Fruit fly (Drosophila melanogaster) whole organism, embryonic: Measurements from ENCODE around the gene CG43339.

ENCODE experiments used
- Awh ChIP-seq: fragments of 200-800 bp; sonication (Bioruptor generic); IDR thresholded peaks from 2 replicates; pipeline ENCODE4, ENCODE4 v1.3.6; 2022; ENCODE audit warnings: missing biosample characterization, missing genetic modification characterization
- CG1233 ChIP-seq: fragments of 200-800 bp; sonication (Bioruptor generic); optimal IDR thresholded peaks from 4 replicates; lab custom pipeline; 2018; ENCODE audit warnings: missing biosample characterization, mild to moderate bottlenecking, missing genetic modification characterization
- CG12744 ChIP-seq: fragments of 200-800 bp; sonication (Bioruptor generic); optimal IDR thresholded peaks from 2 replicates; lab custom pipeline; 2016; ENCODE audit warnings: missing biosample characterization, missing genetic modification characterization
- CG14965 ChIP-seq: fragments of 200-800 bp; sonication (Bioruptor generic); optimal IDR thresholded peaks from 2 replicates; lab custom pipeline; 2016; ENCODE audit warnings: missing biosample characterization, missing genetic modification characterization, borderline replicate concordance
- CG1529 ChIP-seq: fragments of 200-800 bp; sonication (Bioruptor generic); optimal IDR thresholded peaks from 3 replicates; lab custom pipeline; 2018; ENCODE audit warnings: missing biosample characterization, missing genetic modification characterization
- CG16813 ChIP-seq: fragments of 200-800 bp; sonication (Bioruptor generic); IDR thresholded peaks from 3 replicates; pipeline ENCODE4 v1.3.6; 2022; ENCODE audit warnings: missing biosample characterization, missing genetic modification characterization; ENCODE audit not compliant: partially characterized antibody
- CG17361 ChIP-seq: fragments of 200-800 bp; sonication (Bioruptor generic); IDR thresholded peaks from 3 replicates; pipeline ENCODE4 v1.3.6; 2022; ENCODE audit warnings: missing biosample characterization, missing genetic modification characterization
- CG18011 ChIP-seq: fragments of 200-800 bp; sonication (Bioruptor generic); optimal IDR thresholded peaks from 2 replicates; lab custom pipeline; 2017; ENCODE audit warnings: missing biosample characterization, missing genetic modification characterization, mild to moderate bottlenecking, moderate library complexity, missing genotype
- CG3995 ChIP-seq: fragments of 200-800 bp; sonication (Bioruptor generic); optimal IDR thresholded peaks from 3 replicates; lab custom pipeline; 2016; ENCODE audit warnings: missing biosample characterization, missing genetic modification characterization
- CG4282 ChIP-seq: fragments of 200-800 bp; sonication (Bioruptor generic); optimal IDR thresholded peaks from 2 replicates; lab custom pipeline; 2016; ENCODE audit warnings: missing biosample characterization, missing genetic modification characterization
- CG4617 ChIP-seq: fragments of 200-800 bp; sonication (Bioruptor generic); optimal IDR thresholded peaks from 3 replicates; lab custom pipeline; 2016; ENCODE audit warnings: missing biosample characterization, missing genetic modification characterization, borderline replicate concordance
- CG4820 ChIP-seq: fragments of 200-800 bp; sonication (Bioruptor generic); optimal IDR thresholded peaks from 3 replicates; lab custom pipeline; 2016; ENCODE audit warnings: missing biosample characterization, missing genetic modification characterization
- CG5245 ChIP-seq: fragments of 200-800 bp; sonication (Bioruptor generic); optimal IDR thresholded peaks from 3 replicates; lab custom pipeline; 2016; ENCODE audit warnings: missing biosample characterization, missing genetic modification characterization
- CG6813 ChIP-seq: fragments of 200-800 bp; sonication (Bioruptor generic); optimal IDR thresholded peaks from 2 replicates; lab custom pipeline; 2017; ENCODE audit warnings: missing biosample characterization, missing genetic modification characterization, mild to moderate bottlenecking, moderate library complexity, missing genetic modification reagents
- CG7357 ChIP-seq: fragments of 200-800 bp; sonication (Bioruptor generic); IDR thresholded peaks from 3 replicates; pipeline ENCODE4 v1.3.6; 2022; ENCODE audit warnings: missing biosample characterization, missing genetic modification characterization
- CG7987 ChIP-seq: fragments of 200-800 bp; sonication (Bioruptor generic); optimal IDR thresholded peaks from 2 replicates; lab custom pipeline; 2018; ENCODE audit warnings: missing biosample characterization, mild to moderate bottlenecking, missing genetic modification characterization, moderate library complexity
- CG8290 ChIP-seq, 3 experiments: fragments of 200-800 bp; sonication (Bioruptor generic); optimal IDR thresholded peaks; 2 replicates each; lab custom pipeline; 2016 to 2019; ENCODE audit warnings: missing biosample characterization in 3 of 3, missing genetic modification characterization in 3 of 3, mild to moderate bottlenecking in 2 of 3, moderate library complexity in 1 of 3
- CG9797 ChIP-seq: fragments of 200-800 bp; sonication (Bioruptor generic); optimal IDR thresholded peaks from 3 replicates; lab custom pipeline; 2018; ENCODE audit warnings: missing biosample characterization, mild to moderate bottlenecking, missing genetic modification characterization
- CG9817 ChIP-seq: fragments of 200-800 bp; sonication (Bioruptor generic); optimal IDR thresholded peaks from 2 replicates; lab custom pipeline; 2018; ENCODE audit warnings: missing biosample characterization, mild to moderate bottlenecking, missing genetic modification characterization, moderate library complexity
- CHES-1-like ChIP-seq: fragments of 200-800 bp; sonication (Bioruptor generic); optimal IDR thresholded peaks from 2 replicates; lab custom pipeline; 2016; ENCODE audit warnings: missing biosample characterization, missing genetic modification characterization
- CTCF ChIP-seq: fragments of 200-800 bp; sonication (Bioruptor generic); optimal IDR thresholded peaks from 2 replicates; lab custom pipeline; 2017; ENCODE audit warnings: missing biosample characterization, mild to moderate bottlenecking, missing genetic modification characterization, moderate library complexity
- Dip3 ChIP-seq: fragments of 200-800 bp; sonication (Bioruptor generic); optimal IDR thresholded peaks from 3 replicates; lab custom pipeline; 2016; ENCODE audit warnings: missing biosample characterization, missing genetic modification characterization
- Ets65A ChIP-seq: fragments of 200-800 bp; sonication (Bioruptor generic); peaks from one replicate; lab custom pipeline; 2016; ENCODE audit warnings: missing biosample characterization, missing genetic modification characterization
- Gug ChIP-seq: fragments of 200-800 bp; sonication (Bioruptor generic); IDR thresholded peaks from 4 replicates; pipeline ENCODE4 v1.3.6; 2022; ENCODE audit warnings: missing biosample characterization, missing genetic modification characterization
- Hand ChIP-seq: fragments of 200-800 bp; sonication (Bioruptor generic); optimal IDR thresholded peaks from 2 replicates; lab custom pipeline; 2017; ENCODE audit warnings: mild to moderate bottlenecking, missing biosample characterization, missing genetic modification reagents, missing genetic modification characterization
- Hr78 ChIP-seq, 2 experiments: fragments of 200-800 bp in 1 of 2; fragments of >200 bp in 1 of 2; sonication (Bioruptor generic) in 1 of 2; optimal IDR thresholded peaks; 2 replicates each; lab custom pipeline; 2017 to 2019; ENCODE audit warnings: missing biosample characterization in 2 of 2, missing genetic modification characterization in 2 of 2, mild to moderate bottlenecking in 1 of 2, moderate library complexity in 1 of 2
- Jarid2 ChIP-seq: fragments of 200-800 bp; sonication (Bioruptor generic); optimal IDR thresholded peaks from 3 replicates; lab custom pipeline; 2017; ENCODE audit warnings: mild to moderate bottlenecking, missing biosample characterization, missing genetic modification reagents, missing genetic modification characterization
- NC2β ChIP-seq: fragments of 200-800 bp; sonication (Bioruptor generic); optimal IDR thresholded peaks from 2 replicates; lab custom pipeline; 2016; ENCODE audit warnings: missing biosample characterization, missing genetic modification characterization
- Nf-YA ChIP-seq: fragments of 200-800 bp; sonication (Bioruptor generic); IDR thresholded peaks from 2 replicates; pipeline ENCODE4 v1.3.6; 2022; ENCODE audit warnings: missing biosample characterization, missing genetic modification characterization
- Oli ChIP-seq: fragments of 200-800 bp; sonication (Bioruptor generic); optimal IDR thresholded peaks from 2 replicates; lab custom pipeline; 2018; ENCODE audit warnings: missing biosample characterization, mild to moderate bottlenecking, missing genetic modification characterization, moderate library complexity
- Six4 ChIP-seq: fragments of 200-800 bp; sonication (Bioruptor generic); optimal IDR thresholded peaks from 2 replicates; lab custom pipeline; 2016; ENCODE audit warnings: missing biosample characterization, missing genetic modification characterization
- Sry-β ChIP-seq: fragments of 200-800 bp; sonication (Bioruptor generic); optimal IDR thresholded peaks from 2 replicates; lab custom pipeline; 2018; ENCODE audit warnings: missing biosample characterization, mild to moderate bottlenecking, missing genetic modification characterization, moderate library complexity
- Tbp ChIP-seq: fragments of >200 bp; optimal IDR thresholded peaks from 2 replicates; lab custom pipeline; 2018; ENCODE audit warnings: missing biosample characterization, missing genetic modification characterization
- Usf ChIP-seq: fragments of 200-800 bp; sonication (Bioruptor generic); optimal IDR thresholded peaks from 2 replicates; lab custom pipeline; 2017; ENCODE audit warnings: missing genotype, missing biosample characterization, missing genetic modification characterization
- amos ChIP-seq: fragments of 200-800 bp; sonication (Bioruptor generic); IDR thresholded peaks from 2 replicates; pipeline ENCODE4 v1.3.6; 2022; ENCODE audit warnings: missing biosample characterization, missing genetic modification characterization; ENCODE audit not compliant: partially characterized antibody
- ash1 ChIP-seq: fragments of 200-800 bp; sonication (Bioruptor generic); optimal IDR thresholded peaks from 2 replicates; lab custom pipeline; 2018; ENCODE audit warnings: missing biosample characterization, mild to moderate bottlenecking, missing genetic modification characterization
- az2 ChIP-seq: fragments of 200-800 bp; sonication (Bioruptor generic); optimal IDR thresholded peaks from 3 replicates; lab custom pipeline; 2016; ENCODE audit warnings: missing biosample characterization, missing genetic modification characterization
- bab2 ChIP-seq: fragments of 200-800 bp; sonication (Bioruptor generic); optimal IDR thresholded peaks from 2 replicates; lab custom pipeline; 2016; ENCODE audit warnings: missing biosample characterization, missing genetic modification characterization
- bigmax ChIP-seq: fragments of 200-800 bp; sonication (Bioruptor generic); optimal IDR thresholded peaks from 2 replicates; lab custom pipeline; 2018; ENCODE audit warnings: missing biosample characterization, mild to moderate bottlenecking, missing genetic modification characterization
- croc ChIP-seq: fragments of 200-800 bp; sonication (Bioruptor generic); conservative IDR thresholded peaks from 3 replicates; pipeline ENCODE4 v1.3.6; 2022; ENCODE audit warnings: missing biosample characterization, missing genetic modification characterization
- gfzf ChIP-seq: fragments of 200-800 bp; sonication (Bioruptor generic); optimal IDR thresholded peaks from 2 replicates; lab custom pipeline; 2016; ENCODE audit warnings: missing biosample characterization, mild to moderate bottlenecking, missing genetic modification characterization, moderate library complexity
- h ChIP-seq: fragments of >200 bp; optimal IDR thresholded peaks from 2 replicates; lab custom pipeline; 2017
- ham ChIP-seq: fragments of 200-800 bp; sonication (Bioruptor generic); IDR thresholded peaks from 2 replicates; pipeline ENCODE4 v1.3.6; 2022; ENCODE audit warnings: missing biosample characterization, missing genetic modification characterization
- klu ChIP-seq: fragments of 200-800 bp; sonication (Bioruptor generic); IDR thresholded peaks from 2 replicates; pipeline ENCODE4 v1.3.6; 2022; ENCODE audit warnings: missing biosample characterization, missing genetic modification characterization
- lbe ChIP-seq: fragments of 200-800 bp; sonication (Bioruptor generic); optimal IDR thresholded peaks from 2 replicates; lab custom pipeline; 2016; ENCODE audit warnings: missing biosample characterization, mild to moderate bottlenecking, missing genetic modification characterization
- onecut ChIP-seq: fragments of 200-800 bp; sonication (Bioruptor generic); IDR thresholded peaks from 2 replicates; pipeline ENCODE4 v1.3.6; 2022; ENCODE audit warnings: missing biosample characterization, missing genetic modification characterization
- pros ChIP-seq: fragments of 200-800 bp; sonication (Bioruptor generic); optimal IDR thresholded peaks from 3 replicates; lab custom pipeline; 2019; ENCODE audit warnings: missing biosample characterization, mild to moderate bottlenecking, missing genetic modification characterization, moderate library complexity
- psq ChIP-seq: fragments of 200-800 bp; sonication (Bioruptor generic); optimal IDR thresholded peaks from 2 replicates; lab custom pipeline; 2017; ENCODE audit warnings: missing biosample characterization, missing genetic modification characterization
- sug ChIP-seq: fragments of 200-800 bp; optimal IDR thresholded peaks from 2 replicates; lab custom pipeline; 2019; ENCODE audit warnings: missing biosample characterization, mild to moderate bottlenecking, missing genetic modification characterization, moderate library complexity
- toy ChIP-seq: fragments of 200-800 bp; sonication (Bioruptor generic); IDR thresholded peaks from 2 replicates; pipeline ENCODE4 v1.3.6; 2022; ENCODE audit warnings: missing biosample characterization, missing genetic modification characterization
- zfh1 ChIP-seq: fragments of 200-800 bp; sonication (Bioruptor generic); IDR thresholded peaks from 3 replicates; pipeline ENCODE4 v1.3.6; 2022; ENCODE audit warnings: missing biosample characterization, missing genetic modification characterization

Gene CG43339

DNA sequence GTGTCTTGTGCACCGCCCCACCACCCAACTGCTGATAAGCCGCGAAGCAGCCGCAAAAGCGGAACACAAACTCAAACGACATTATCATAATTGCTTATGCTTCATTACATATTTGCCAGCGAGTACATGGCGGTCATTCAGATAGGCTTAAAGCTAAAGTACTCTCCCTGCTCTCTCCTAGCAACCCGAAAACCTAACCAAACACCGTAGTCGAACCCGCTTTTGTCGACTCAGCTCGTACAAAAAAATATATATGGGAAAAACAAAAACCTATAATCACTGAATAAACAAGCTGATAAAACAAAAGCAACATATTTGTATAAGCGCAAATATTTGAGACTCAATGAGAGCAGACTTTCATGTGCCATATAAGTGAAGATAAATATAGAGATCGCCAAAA, 46.1 kb downstream of the CG43339 start (continued):
- TF ChIP-seq ham, result peak; percentile 31; the same call in 1 of the 2 replicates
- TF ChIP-seq CG12744 (GFP tag; lab: Kevin White, UChicago), result peak; percentile 84
- TF ChIP-seq gfzf (GFP tag; lab: Kevin White, UChicago), result peak; percentile 6
- TF ChIP-seq CG4282 (GFP tag; lab: Kevin White, UChicago), result peak; percentile 56
- TF ChIP-seq klu (GFP tag; lab: Robert Waterston, UW), result no peak
- peak; percentile 91 for TF ChIP-seq bab2 (GFP tag; lab: Kevin White, UChicago)
- TF ChIP-seq CG1529 (GFP tag; lab: Kevin White, UChicago), result peak; percentile 81
- TF ChIP-seq Jarid2 (GFP tag; lab: Kevin White, UChicago), result peak; percentile 64
- TF ChIP-seq zfh1, result peak; percentile 67; the same call in 2 of the 3 replicates
- peak; percentile 55 for TF ChIP-seq CG8290 (GFP tag; optimal IDR thresholded peaks at IDR 0.05; lab: Kevin White, UChicago)
- TF ChIP-seq CG8290 (tag; optimal IDR thresholded peaks at IDR 0.05; lab: Kevin White, UChicago), result peak; percentile 56 to 83
- peak; percentile 42 for TF ChIP-seq CG5245 (GFP tag; lab: Kevin White, UChicago)
- TF ChIP-seq Gug, result no peak
- TF ChIP-seq pros (GFP tag; lab: Kevin White, UChicago), result no peak
- TF ChIP-seq CG3995, result no peak
- TF ChIP-seq CG9817 (tag; lab: Kevin White, UChicago), result peak; percentile 60
- TF ChIP-seq croc (GFP tag; lab: Robert Waterston, UW), result no peak
- no peak for TF ChIP-seq Tbp (GFP tag; lab: Kevin White, UChicago)
- TF ChIP-seq bigmax, result peak; percentile 76
- peak; percentile 53 for TF ChIP-seq Sry-β (GFP tag; lab: Kevin White, UChicago)
- no peak for TF ChIP-seq CG9797 (GFP tag; lab: Kevin White, UChicago)
- peak; percentile 47 for TF ChIP-seq Oli (tag; lab: Kevin White, UChicago)
- TF ChIP-seq Awh (GFP tag; lab: Robert Waterston, UW), result peak; percentile 87
- TF ChIP-seq CG7987, result peak; percentile 93
- TF ChIP-seq NC2β (GFP tag; lab: Kevin White, UChicago), result peak; percentile 86
- no peak for TF ChIP-seq h (lab: Kevin White, UChicago)
- no peak for TF ChIP-seq CG4617 (GFP tag; lab: Kevin White, UChicago)
- peak; percentile 74 for TF ChIP-seq sug (tag; lab: Kevin White, UChicago)
- TF ChIP-seq az2 (GFP tag; lab: Kevin White, UChicago), result peak; percentile 50
- peak; percentile 53 for TF ChIP-seq CTCF (GFP tag; lab: Kevin White, UChicago)
- TF ChIP-seq Hand (GFP tag; lab: Kevin White, UChicago), result peak; percentile 85
- TF ChIP-seq CG1233 (GFP tag; lab: Kevin White, UChicago), result peak; percentile 76
- TF ChIP-seq CG14965, result peak; percentile 80
- peak; percentile 54 for TF ChIP-seq Dip3 (GFP tag; lab: Kevin White, UChicago)
- 0 out of 2 replicates have a peak, but pooled peaks have one; percentile 26 for TF ChIP-seq toy (GFP tag; lab: Robert Waterston, UW)
- peak; percentile 47 for TF ChIP-seq CG4820 (GFP tag; lab: Kevin White, UChicago)
- TF ChIP-seq CG7357 (GFP tag; lab: Robert Waterston, UW), result no peak
- TF ChIP-seq CG17361 (GFP tag; lab: Robert Waterston, UW), result peak; percentile 63; the same call in 2 of the 3 replicates
- peak; percentile 78 for TF ChIP-seq Ets65A
- TF ChIP-seq CHES-1-like (GFP tag; lab: Kevin White, UChicago), result peak; percentile 93
- TF ChIP-seq CG16813 (GFP tag; lab: Robert Waterston, UW), result no peak
- TF ChIP-seq Nf-YA (GFP tag; lab: Robert Waterston, UW), result peak; percentile 71
- peak; percentile 9 for TF ChIP-seq Usf (GFP tag; lab: Kevin White, UChicago)
- TF ChIP-seq psq (GFP tag; lab: Kevin White, UChicago), result peak; percentile 72
- peak; percentile 85 for TF ChIP-seq lbe (GFP tag; lab: Kevin White, UChicago)
- peak; percentile 76 for TF ChIP-seq CG18011
- TF ChIP-seq CG6813 (GFP tag; lab: Kevin White, UChicago), result peak; percentile 91
- no peak for TF ChIP-seq amos
- TF ChIP-seq Six4 (GFP tag; lab: Kevin White, UChicago), result peak; percentile 48
- peak; percentile 61 for TF ChIP-seq ash1 (GFP tag; lab: Kevin White, UChicago)
- TF ChIP-seq Hr78 (GFP tag; optimal IDR thresholded peaks at IDR 0.05; lab: Kevin White, UChicago), result peak in 1 of 2 experiments; percentile 69
- TF ChIP-seq onecut (GFP tag; lab: Robert Waterston, UW), result peak; percentile 71
